Worm (Caenorhabditis elegans) whole organism, L4/young adult: ENCODE measurements around the gene mrpl-40.
"Not testable (repeated sequence)": the region's sequence is repeated elsewhere in the genome, so short reads cannot be mapped to it uniquely, and the experiment has no call there.

ENCODE experiments used
- W03F9.2 ChIP-seq: fragments of 150-350 bp; optimal IDR thresholded peaks from 2 replicates; lab custom pipeline; 2014; ENCODE audit warnings: missing biosample characterization, missing genetic modification characterization
- dao-5 ChIP-seq: sonication (generic microtip); optimal IDR thresholded peaks from 2 replicates; lab custom pipeline; 2016; ENCODE audit warnings: missing genotype, missing genetic modification characterization, moderate library complexity, missing compliant biosample characterization
- him-1 ChIP-seq: sonication (generic microtip); optimal IDR thresholded peaks from 2 replicates; lab custom pipeline; 2016; ENCODE audit warnings: missing genotype, missing genetic modification reagents, missing genetic modification characterization, missing compliant biosample characterization

Gene mrpl-40

DNA sequence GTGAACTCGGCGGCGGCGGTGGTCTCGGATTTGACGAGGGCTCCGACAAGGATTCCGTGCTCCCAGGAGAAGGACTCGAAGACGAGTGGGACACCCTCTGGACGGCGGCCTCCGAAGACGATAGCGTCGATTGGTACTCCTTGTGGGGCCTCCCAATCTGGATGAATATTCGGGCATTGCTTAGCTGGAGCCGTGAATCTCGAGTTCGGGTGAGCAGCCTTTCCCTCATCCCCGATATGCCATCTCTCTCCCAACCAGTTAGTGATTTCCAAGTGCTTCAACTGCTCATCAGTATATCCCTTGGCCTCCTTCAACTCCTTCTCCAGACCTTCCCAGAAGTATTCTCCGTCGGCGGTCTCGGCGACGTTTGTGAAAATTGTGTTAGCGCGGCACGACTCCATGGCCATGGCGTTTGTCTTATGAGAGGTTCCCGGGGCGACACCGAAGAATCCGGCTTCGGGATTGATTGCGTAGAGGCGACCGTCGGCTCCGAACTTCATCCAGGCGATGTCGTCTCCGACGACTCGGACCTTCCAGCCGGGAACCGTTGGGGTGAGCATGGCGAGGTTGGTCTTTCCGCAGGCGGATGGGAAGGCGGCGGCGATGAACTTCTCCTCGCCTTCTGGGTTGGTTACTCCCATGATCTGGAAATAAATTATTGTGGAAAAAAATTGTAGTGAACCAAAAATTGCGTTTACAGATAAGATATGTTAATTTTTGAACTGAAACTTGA lies 23.6 kb upstream of the mrpl-40 start:
- no peak for TF ChIP-seq dao-5
- no peak for TF ChIP-seq him-1 (tag; lab: Kevin White, UChicago)
- no peak for TF ChIP-seq W03F9.2 (tag; lab: Kevin White, UChicago)

DNA sequence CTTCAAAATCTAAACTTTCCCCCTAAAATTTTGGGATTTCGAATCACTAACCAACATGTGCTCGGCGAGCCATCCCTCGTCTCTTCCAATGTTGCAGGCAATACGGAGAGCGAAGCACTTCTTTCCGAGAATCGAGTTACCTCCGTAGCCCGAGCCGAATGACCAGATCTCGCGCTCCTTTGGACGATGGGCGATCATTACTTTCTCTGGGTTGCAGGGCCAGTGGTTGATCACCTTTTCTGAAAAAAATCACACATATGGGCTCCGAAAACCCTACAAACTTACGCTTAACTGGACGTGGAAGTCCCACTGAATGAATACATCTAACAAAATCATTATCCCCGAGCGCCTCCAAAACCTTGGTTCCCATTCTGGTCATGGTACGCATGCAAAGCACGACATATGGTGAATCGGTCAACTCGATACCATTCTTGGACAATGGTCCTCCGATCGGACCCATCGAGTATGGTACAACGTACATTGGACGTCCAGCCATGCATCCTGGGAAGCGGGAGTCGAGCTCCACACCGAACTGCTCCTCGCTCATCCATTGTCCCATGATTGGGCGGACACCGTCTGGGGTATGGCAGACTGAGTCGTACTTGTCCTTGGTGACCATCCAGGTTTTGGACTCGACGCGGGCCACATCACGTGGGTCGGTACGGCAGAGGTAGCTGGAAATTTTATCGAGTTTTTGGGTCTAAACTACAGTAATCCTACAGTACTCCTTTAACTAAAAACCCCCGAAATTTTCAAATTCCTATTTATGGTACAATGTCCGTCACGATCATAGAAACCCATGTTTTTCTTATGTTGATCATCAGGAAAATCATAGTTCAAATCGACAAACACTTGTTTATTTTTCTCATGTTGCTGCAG lies 22.4 kb upstream of the mrpl-40 start:
- no peak for TF ChIP-seq dao-5

DNA sequence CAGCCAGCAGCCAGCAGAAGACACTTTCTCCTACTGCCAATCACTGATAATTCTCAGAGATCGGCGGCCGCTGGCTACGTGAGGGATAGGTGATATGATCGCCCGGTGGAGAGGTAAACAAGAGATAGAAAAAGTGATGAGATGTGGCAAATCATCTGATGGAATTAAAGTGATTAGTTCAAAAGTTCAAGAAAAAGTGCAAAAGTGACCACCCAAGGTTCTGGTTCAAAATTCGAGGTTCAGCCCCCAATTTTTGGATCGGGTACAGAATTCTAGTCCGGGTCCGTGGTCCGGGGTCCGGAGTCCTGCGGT lies 21.8 kb upstream of the mrpl-40 start:
- no peak for TF ChIP-seq dao-5
- no peak for TF ChIP-seq him-1 (tag; lab: Kevin White, UChicago)
- no peak for TF ChIP-seq W03F9.2 (tag; lab: Kevin White, UChicago)

DNA sequence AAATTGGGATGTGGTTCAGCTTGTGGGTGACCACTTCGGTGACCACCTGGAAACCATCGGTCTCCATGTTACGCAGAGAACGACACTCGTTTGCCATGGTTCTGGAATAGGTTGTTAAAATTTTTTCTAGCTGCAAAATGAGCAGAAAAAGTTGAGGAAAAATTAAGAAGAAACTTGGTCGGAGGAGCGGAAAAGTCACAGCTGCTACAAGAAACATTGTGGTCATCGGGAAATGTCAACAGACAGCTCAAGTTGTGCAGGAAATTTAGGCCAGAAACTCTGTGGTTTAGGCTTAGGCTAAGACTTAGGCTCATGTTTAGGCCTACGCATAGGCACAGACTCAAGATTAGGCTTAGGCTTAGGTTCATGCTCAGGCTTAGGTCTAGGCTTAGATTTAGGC lies 21.2 kb upstream of the mrpl-40 start, which contains the start of gene pck-1:
Gene pck-1 (minus strand): TSS at position 101 of the 400 bp plus-strand sequence.
- no peak for TF ChIP-seq W03F9.2 (tag; lab: Kevin White, UChicago)
- no peak for TF ChIP-seq dao-5
- no peak for TF ChIP-seq him-1 (tag; lab: Kevin White, UChicago)

DNA sequence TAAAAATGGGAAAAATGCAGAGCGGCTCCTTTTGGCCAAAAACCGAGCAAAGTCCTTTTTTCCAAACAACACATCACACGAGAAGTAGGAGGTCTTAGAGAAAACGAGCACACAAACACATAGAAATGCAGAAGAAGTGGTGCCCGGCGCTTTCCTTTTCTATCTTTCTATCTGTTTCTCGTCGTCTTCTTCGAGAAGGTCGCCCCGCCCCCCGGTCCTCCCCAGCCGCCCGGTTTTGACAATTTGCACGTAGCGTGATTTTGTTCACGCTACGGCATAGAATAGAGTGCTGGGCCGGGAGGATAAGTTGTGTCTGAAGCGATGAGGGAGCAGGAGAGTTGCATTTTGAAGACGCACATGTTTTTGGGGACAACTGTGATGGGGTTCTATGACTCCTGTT lies 20.3 kb upstream of the mrpl-40 start:
- TF ChIP-seq W03F9.2 (tag; lab: Kevin White, UChicago) (no peak), him-1 (tag; lab: Kevin White, UChicago) (peak; percentile 54)

DNA sequence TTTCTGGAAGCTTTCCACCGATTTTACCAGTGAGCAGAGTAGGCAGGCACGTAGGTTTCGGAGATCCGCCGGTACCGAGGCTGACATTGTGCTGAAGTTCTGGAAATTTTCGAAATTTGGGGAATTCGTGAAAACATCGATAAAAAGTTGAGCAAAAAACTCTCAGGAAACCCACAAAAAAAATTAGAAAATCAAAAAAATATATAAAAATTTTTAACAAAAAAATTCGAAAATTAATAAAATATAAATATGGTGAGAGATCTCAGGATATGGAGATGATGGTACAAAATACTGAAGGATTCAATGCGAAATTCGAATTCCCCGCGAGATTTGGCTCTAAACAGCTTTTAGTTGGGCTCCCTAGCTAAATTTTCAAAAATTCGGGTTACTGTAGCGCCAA lies 17.7 kb upstream of the mrpl-40 start, which contains the start of gene spt-4:
Gene spt-4 (minus strand): TSS at position 101 of the 400 bp plus-strand sequence.
- TF ChIP-seq him-1 (tag; lab: Kevin White, UChicago) = no peak
- TF ChIP-seq dao-5 = no peak
- no peak for TF ChIP-seq W03F9.2 (tag; lab: Kevin White, UChicago)

DNA sequence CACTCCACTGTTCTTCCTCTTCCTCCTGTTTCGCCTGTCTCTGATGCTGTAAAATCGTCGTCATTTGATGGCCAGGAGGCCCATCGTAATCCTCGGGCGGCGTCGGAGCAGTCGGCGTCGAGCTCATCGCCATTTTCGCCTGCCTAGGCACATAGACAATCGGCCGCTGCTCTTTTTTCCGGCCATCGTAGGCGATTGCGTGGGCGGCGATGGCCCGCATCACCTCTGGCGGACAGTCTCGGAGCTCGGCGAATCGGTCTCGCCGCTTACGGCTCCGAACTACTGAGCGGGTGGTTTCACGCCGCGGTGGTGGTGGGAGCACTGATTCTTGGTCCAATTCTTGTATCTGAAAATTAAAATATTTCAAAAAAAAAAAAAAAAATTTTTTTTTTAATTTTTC lies 15.3 kb upstream of the mrpl-40 start:
- no peak for TF ChIP-seq W03F9.2 (tag; lab: Kevin White, UChicago)
- TF ChIP-seq dao-5 = no peak
- TF ChIP-seq him-1 (tag; lab: Kevin White, UChicago) = no peak

DNA sequence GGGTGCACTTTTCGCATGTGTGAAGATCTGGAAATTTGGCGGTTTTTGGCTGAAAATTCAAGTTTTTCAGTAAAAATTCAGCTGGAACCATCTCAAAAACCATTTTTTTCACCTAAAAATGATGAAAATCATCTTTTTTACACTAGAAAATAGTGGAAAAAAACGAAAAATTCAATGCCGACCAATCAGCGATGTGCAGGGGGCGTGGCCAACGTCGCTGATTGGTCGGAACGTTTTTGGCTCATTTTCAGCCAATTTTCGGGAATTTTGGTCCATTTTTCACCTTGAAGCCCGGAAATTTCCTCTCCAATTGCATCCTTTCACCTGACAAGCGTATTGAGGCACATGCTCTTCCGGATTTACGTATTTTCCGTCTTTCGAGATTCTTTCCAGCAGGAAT lies 3.0 kb upstream of the mrpl-40 start:
- TF ChIP-seq W03F9.2 (tag; lab: Kevin White, UChicago) = no peak
- TF ChIP-seq dao-5 = no peak
- no peak for TF ChIP-seq him-1 (tag; lab: Kevin White, UChicago)

DNA sequence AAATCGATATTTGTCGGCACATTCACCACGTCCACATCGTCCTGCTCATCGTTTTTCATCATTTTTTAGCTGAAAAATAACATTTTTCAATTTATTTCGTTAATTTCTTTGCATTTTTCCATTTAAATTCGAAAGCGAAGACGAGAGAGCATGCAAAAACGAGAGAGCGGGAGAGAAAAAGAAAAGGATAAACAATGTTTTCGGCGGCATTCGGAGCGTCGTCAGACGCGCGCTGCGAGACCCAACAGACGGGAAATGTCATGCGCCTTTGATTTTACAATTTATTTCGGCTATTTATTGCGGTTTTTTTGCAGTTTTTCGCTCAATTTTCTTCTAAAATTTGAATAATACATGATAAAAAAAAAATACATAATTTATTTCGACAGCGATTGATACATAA lies 1.0 kb upstream of the mrpl-40 start, which contains the start of gene attf-3:
Gene attf-3 (minus strand): TSS at position 69 of the 400 bp plus-strand sequence.
- TF ChIP-seq W03F9.2 (tag; lab: Kevin White, UChicago) (peak; percentile 83), dao-5 (no peak)

DNA sequence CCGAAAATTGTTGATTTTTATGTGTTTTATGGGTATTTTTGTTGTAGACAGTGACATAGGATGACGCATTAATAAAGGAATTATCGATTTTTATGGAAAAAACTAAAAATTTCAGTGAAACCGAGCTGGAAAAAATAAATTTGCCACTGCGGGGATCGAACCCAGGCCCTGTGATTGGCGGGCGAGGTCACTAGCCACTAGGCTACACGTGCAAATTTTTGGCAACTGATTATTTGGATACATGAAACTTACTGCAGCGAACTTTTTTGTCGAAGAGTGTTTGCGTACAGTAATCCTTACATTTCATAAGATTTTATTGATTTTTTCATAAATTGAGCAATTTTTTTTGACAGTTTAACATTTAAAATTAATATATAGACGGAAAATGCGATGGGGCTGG lies 1.8 kb downstream of the mrpl-40 start:
- TF ChIP-seq him-1 (tag; lab: Kevin White, UChicago) = no peak
- TF ChIP-seq dao-5 = no peak
- peak; percentile 40 for TF ChIP-seq W03F9.2 (tag; lab: Kevin White, UChicago)

DNA sequence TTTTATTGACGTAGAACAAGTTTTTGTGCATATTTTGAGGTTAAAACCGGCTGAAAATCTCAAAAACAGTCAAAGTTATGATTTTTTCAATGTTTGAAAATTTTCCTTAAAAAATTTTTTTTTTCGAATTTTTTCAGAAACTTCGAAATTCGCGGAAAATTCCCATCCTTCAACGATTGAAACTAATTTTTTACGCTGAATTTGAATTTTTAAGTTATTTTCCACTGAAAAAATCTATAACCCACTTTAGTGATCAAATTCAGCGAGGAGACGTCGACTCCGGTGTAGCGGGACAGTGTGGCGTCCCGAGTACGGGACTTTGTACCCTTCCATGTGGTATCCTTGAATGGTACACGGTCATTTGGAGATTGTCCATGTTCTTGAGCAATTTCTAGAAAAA lies 4.9 kb downstream of the mrpl-40 start:
- no peak for TF ChIP-seq W03F9.2 (tag; lab: Kevin White, UChicago)
- TF ChIP-seq him-1 (tag; lab: Kevin White, UChicago) = no peak
- no peak for TF ChIP-seq dao-5

DNA sequence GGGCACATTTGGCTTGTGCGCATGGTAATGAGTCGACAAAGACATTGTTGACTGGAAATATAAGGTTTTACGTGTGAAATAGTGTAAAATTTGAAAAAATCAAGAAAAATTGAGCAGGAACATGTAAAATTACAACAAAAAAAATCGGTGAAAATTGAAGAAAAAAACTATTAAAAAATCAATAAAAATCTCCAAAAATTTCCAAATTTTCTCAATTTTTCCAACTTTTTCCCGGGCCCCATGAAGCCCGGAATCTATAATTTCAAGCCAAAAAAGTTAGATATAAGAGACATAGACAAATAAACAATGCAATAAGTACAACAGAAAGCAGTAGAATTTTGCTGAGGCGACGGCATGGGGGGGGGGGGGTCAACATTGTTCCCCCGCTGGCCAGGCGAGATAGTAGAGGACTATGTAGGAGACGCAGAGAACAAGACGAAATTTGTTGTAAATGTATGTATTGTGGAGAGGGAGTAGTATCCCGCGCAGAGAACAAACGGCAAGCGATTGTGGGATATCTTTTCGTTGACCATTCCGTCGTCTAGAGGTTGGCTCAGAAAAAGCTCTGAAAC lies 7.5 kb downstream of the mrpl-40 start, which contains the start of gene pat-4:
Gene pat-4 (minus strand): TSS at position 51 of the 572 bp plus-strand sequence.
- no peak for TF ChIP-seq dao-5
- no peak for TF ChIP-seq W03F9.2 (tag; lab: Kevin White, UChicago)
- TF ChIP-seq him-1 (tag; lab: Kevin White, UChicago) = no peak

DNA sequence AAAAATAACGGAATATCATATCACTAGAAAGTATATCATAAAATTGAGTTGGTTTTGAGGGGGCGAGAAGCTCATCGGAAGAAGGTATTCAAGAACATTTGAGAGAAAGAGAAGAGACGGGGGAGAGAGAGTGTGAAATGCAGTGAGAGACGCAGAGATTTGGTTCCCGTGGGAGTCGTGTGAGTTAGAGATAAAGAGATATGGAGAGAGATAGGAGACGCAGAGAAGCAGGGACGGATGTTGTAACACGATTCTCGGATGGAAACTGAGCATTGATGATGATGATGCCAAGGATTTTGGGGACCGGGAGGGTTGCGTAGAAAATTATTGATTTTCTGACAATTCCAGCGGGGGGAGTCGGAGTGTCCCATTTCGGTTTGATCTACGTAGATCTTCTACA lies 8.8 kb downstream of the mrpl-40 start:
- TF ChIP-seq dao-5 (no peak), W03F9.2 (tag; lab: Kevin White, UChicago) (no peak), him-1 (tag; lab: Kevin White, UChicago) (no peak)

DNA sequence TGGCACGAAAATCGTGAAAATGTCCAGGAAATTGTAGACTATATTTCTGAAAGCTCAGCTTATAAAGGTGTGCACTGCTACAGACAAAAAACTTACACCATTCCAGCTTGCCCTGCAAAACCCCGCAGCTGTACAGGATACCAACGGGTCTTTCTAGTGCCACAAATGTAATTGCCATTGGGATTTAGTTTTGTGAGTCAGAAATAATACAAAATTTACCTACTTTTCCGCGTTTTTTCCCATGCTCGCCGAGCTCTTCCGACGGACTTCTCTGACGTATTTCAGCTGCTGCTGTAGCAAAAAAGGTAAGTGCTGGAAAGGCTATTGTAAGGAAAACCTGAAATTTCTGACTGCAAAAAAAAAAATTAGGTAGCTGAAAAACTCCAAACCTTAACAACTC lies 9.7 kb downstream of the mrpl-40 start, which contains the start of gene C29F9.8:
Gene C29F9.8 (minus strand): TSS at position 101 of the 400 bp plus-strand sequence.
- TF ChIP-seq him-1 (tag; lab: Kevin White, UChicago); dao-5; W03F9.2 (tag; lab: Kevin White, UChicago): not testable (repeated sequence)
